Fruit fly (Drosophila melanogaster) whole organism, pupa: ENCODE data around the gene CG8141.

Experiments
- CG32121 ChIP-seq: fragments of 200-800 bp; sonication (Bioruptor generic); IDR thresholded peaks from 2 replicates; pipeline ENCODE4 v1.3.6; 2022; ENCODE audit warnings: missing biosample characterization, missing genetic modification characterization
- CG9948 ChIP-seq: fragments of 200-800 bp; sonication (Bioruptor generic); optimal IDR thresholded peaks from 2 replicates; lab custom pipeline; 2018; ENCODE audit warnings: missing biosample characterization, mild to moderate bottlenecking, missing genetic modification characterization, moderate library complexity

DNA sequence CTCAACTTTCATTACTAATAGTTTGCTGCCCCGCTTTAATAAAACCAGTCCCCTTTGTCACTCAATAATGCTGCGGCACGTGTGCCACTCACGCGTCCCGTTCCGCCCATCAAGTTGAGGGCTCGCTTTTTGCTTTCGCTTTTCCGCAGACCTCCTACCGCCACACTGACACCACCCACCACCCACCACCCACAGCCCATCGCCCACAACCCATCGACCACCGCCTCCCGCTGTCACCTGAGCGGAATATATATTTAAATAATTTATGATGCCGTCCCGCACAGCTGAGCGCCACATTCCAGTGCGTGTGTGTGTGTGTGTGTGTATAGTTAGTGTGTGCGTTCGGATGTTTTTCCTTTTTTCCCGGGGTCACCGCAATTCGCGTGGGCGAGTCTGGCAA is 50.3 kb downstream of the CG8141 start:
- TF ChIP-seq CG32121 (GFP tag; lab: Robert Waterston, UW) (no peak), CG9948 (tag; lab: Kevin White, UChicago) (no peak)
